Fruit fly (Drosophila melanogaster): ENCODE data around the gene CG10357.

The CG10357 gene

DNA sequence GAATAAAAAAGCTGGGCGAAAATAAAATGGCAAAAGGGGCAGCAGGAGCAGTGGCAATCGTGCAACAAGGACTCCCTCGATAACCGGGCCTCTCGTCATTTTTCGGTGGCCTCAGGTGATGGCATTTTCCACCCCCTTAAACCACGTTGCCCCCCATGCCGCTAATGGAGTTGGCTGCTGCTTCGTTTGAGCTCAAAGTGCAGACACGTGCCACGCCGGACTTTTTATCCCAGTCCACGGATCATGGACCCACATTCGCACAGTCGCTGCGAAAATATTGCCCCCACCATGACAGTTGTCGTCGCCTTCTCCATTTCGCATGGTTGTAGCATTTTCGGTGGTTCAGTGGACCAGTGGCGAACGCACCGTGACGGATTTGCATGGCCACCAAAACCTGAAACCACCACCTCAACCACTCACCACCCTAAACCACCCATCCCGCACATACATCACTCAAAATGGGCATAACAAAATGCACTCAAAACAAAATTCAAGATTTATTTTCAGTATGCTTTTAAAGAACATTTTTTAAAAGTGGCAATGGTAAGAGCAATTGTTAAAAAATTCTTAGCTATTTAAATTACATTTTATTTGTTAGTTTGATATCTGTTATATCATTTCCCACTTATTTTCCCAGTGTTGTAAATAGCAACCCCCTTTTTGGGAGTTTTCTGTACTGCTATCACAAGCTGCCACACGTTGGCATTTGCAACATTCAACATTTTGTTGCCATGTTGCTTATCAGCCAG is 48.3 kb upstream of the CG10357 start (continued):
- peak; percentile 64 for TF ChIP-seq Six4 (GFP tag; optimal IDR thresholded peaks at IDR 0.05)
- TF ChIP-seq cas (GFP tag; IDR thresholded peaks at IDR 0.05), result no peak
- TF ChIP-seq CG3163 (GFP tag; optimal IDR thresholded peaks at IDR 0.05), result no peak
- peak; percentile 48 for TF ChIP-seq CG13775 (GFP tag; optimal IDR thresholded peaks at IDR 0.05)
- peak; percentile 73 for TF ChIP-seq CG6813 (GFP tag; optimal IDR thresholded peaks at IDR 0.05)
- peak; percentile 78 for TF ChIP-seq CG9727 (GFP tag; optimal IDR thresholded peaks at IDR 0.05)
- no peak for TF ChIP-seq CG17186 (GFP tag; optimal IDR thresholded peaks at IDR 0.05)
- no peak for TF ChIP-seq exex (tag; optimal IDR thresholded peaks at IDR 0.05)
- no peak for TF ChIP-seq vfl (GFP tag; optimal IDR thresholded peaks at IDR 0.05)
- TF ChIP-seq CG12391 (tag; optimal IDR thresholded peaks at IDR 0.05), result peak; percentile 85
- TF ChIP-seq fru (optimal IDR thresholded peaks at IDR 0.05), result no peak
- TF ChIP-seq odd (GFP tag; optimal IDR thresholded peaks at IDR 0.05), result peak; percentile 13
- no peak for TF ChIP-seq emc (GFP tag; optimal IDR thresholded peaks at IDR 0.05)
- peak; percentile 87 for TF ChIP-seq CG17829 (tag; optimal IDR thresholded peaks at IDR 0.05)
- TF ChIP-seq wek (GFP tag; optimal IDR thresholded peaks at IDR 0.05), result no peak
- TF ChIP-seq hkb (optimal IDR thresholded peaks at IDR 0.05), result no peak
- TF ChIP-seq hkb (GFP tag; IDR thresholded peaks at IDR 0.05), result peak; percentile 81
- no peak for TF ChIP-seq CG17612 (GFP tag; IDR thresholded peaks at IDR 0.05)
- TF ChIP-seq pum (GFP tag; optimal IDR thresholded peaks at IDR 0.05), result peak; percentile 43
- no peak for TF ChIP-seq CG33213 (GFP tag; optimal IDR thresholded peaks at IDR 0.05)
- TF ChIP-seq Hand (GFP tag; optimal IDR thresholded peaks at IDR 0.05), result peak; percentile 22
- peak; percentile 79 for TF ChIP-seq CG17328 (GFP tag; IDR thresholded peaks at IDR 0.05)
- peak; percentile 86 for TF ChIP-seq CG31441 (GFP tag; IDR thresholded peaks at IDR 0.05)
- TF ChIP-seq phol (tag; optimal IDR thresholded peaks at IDR 0.05), result peak; percentile 80
- TF ChIP-seq CG4854 (GFP tag; optimal IDR thresholded peaks at IDR 0.05), result peak; percentile 37
- TF ChIP-seq tin (GFP tag; optimal IDR thresholded peaks at IDR 0.05), result peak; percentile 60
- peak; percentile 43; the same call in 1 of the 2 replicates for TF ChIP-seq CG4730 (GFP tag; IDR thresholded peaks at IDR 0.05)
- no peak for TF ChIP-seq Sin3A (optimal IDR thresholded peaks at IDR 0.05)
- no peak for TF ChIP-seq al (GFP tag; IDR thresholded peaks at IDR 0.05)
- TF ChIP-seq CG8359 (GFP tag; optimal IDR thresholded peaks at IDR 0.05; ENCODE audit: borderline replicate concordance), result peak; percentile 24
- peak; percentile 2 for TF ChIP-seq Usf (GFP tag; optimal IDR thresholded peaks at IDR 0.05)
- no peak for TF ChIP-seq Neu2 (GFP tag; optimal IDR thresholded peaks at IDR 0.05; ENCODE audit: borderline replicate concordance)
- TF ChIP-seq CG10565 (GFP tag; optimal IDR thresholded peaks at IDR 0.05), result no peak
- peak; percentile 78 for TF ChIP-seq CG13424 (tag; optimal IDR thresholded peaks at IDR 0.05)
- peak; percentile 47; the same call in 1 of the 2 replicates for TF ChIP-seq Atf6 (GFP tag; IDR thresholded peaks at IDR 0.05)
- TF ChIP-seq CG2199 (GFP tag; IDR thresholded peaks at IDR 0.05), result peak; percentile 43; the same call in 1 of the 3 replicates
- peak; percentile 10 for TF ChIP-seq Dad (GFP tag; optimal IDR thresholded peaks at IDR 0.05)
- TF ChIP-seq Fer1 (GFP tag; optimal IDR thresholded peaks at IDR 0.05), result peak; percentile 80
- no peak for TF ChIP-seq ab (GFP tag; optimal IDR thresholded peaks at IDR 0.05)
- peak; percentile 35; the same call in 1 of the 3 replicates for TF ChIP-seq Aef1 (GFP tag; IDR thresholded peaks at IDR 0.05)
- TF ChIP-seq CG18262 (tag; optimal IDR thresholded peaks at IDR 0.05), result peak; percentile 87
- peak; percentile 56 for TF ChIP-seq Ada2b (GFP tag; IDR thresholded peaks at IDR 0.05)
- TF ChIP-seq MBD-R2 (GFP tag; IDR thresholded peaks at IDR 0.05), result no peak
- TF ChIP-seq Xrp1 (GFP tag; IDR thresholded peaks at IDR 0.05), result peak; percentile 88
- TF ChIP-seq toy (GFP tag; IDR thresholded peaks at IDR 0.05), result no peak
- peak; percentile 48 for TF ChIP-seq NfI (GFP tag; optimal IDR thresholded peaks at IDR 0.05)
- TF ChIP-seq gro (GFP tag; optimal IDR thresholded peaks at IDR 0.05), result peak; percentile 7
- peak; percentile 54 for TF ChIP-seq HLH54F (GFP tag; optimal IDR thresholded peaks at IDR 0.05)
- no peak for TF ChIP-seq tna (GFP tag; IDR thresholded peaks at IDR 0.05; ENCODE audit: partially characterized antibody)
- no peak for TF ChIP-seq h (optimal IDR thresholded peaks at IDR 0.05)
- TF ChIP-seq unc-4 (GFP tag; IDR thresholded peaks at IDR 0.05; ENCODE audit: partially characterized antibody), result no peak

Measured in whole organism, embryonic.